Worm (Caenorhabditis elegans): ENCODE data around the gene Y41D4B.1.

The Y41D4B.1 gene

ce11 chrIV:1659045-1659741, 13.3 kb upstream of the Y41D4B.1 start, which contains the start of gene rps-28 (continued):
- TF ChIP-seq eor-1 (tag; optimal IDR thresholded peaks at IDR 0.05) (peak in 1 of 2 experiments; percentile 37), ZK546.5 (tag; optimal IDR thresholded peaks at IDR 0.05) (peak; percentile 54), daf-12 (tag; optimal IDR thresholded peaks at IDR 0.05) (no peak), fos-1 (tag; optimal IDR thresholded peaks at IDR 0.05) (peak; percentile 62), ama-1 (optimal IDR thresholded peaks at IDR 0.05) (peak; percentile 80), ceh-82 (tag; optimal IDR thresholded peaks at IDR 0.05) (peak; percentile 90), fkh-10 (GFP tag; optimal IDR thresholded peaks at IDR 0.05) (peak; percentile 95), sea-2 (GFP tag; optimal IDR thresholded peaks at IDR 0.05) (peak; percentile 29), mdl-1 (tag; optimal IDR thresholded peaks at IDR 0.05) (no peak), elt-3 (tag; optimal IDR thresholded peaks at IDR 0.05) (peak in 1 of 3 experiments; percentile 90), nhr-76 (tag; optimal IDR thresholded peaks at IDR 0.05) (peak; percentile 54), nhr-67 (tag; optimal IDR thresholded peaks at IDR 0.05) (peak; percentile 45), unc-62 (GFP tag; optimal IDR thresholded peaks at IDR 0.05) (peak; percentile 65), elt-1 (tag; optimal IDR thresholded peaks at IDR 0.05) (peak; percentile 78), unc-39 (tag; optimal IDR thresholded peaks at IDR 0.05) (no peak)

ce11 chrIV:1659978-1660377, 12.5 kb upstream of the Y41D4B.1 start, which contains the start of gene Y41D4B.4:
Gene Y41D4B.4 (plus strand): TSS chrIV:1660110.
- TF ChIP-seq ama-1 (optimal IDR thresholded peaks at IDR 0.05) = no peak
- TF ChIP-seq egl-27 (tag; optimal IDR thresholded peaks at IDR 0.05) = no peak
- TF ChIP-seq tbx-2 (tag; optimal IDR thresholded peaks at IDR 0.05) = no peak
- no peak for TF ChIP-seq nhr-67 (tag; optimal IDR thresholded peaks at IDR 0.05)
- TF ChIP-seq pqm-1 (tag; optimal IDR thresholded peaks at IDR 0.05) = no peak
- no peak for TF ChIP-seq snpc-4 (tag; optimal IDR thresholded peaks at IDR 0.05)
- no peak for TF ChIP-seq ZK546.5 (tag; optimal IDR thresholded peaks at IDR 0.05)
- TF ChIP-seq sea-2 (GFP tag; optimal IDR thresholded peaks at IDR 0.05) = no peak
- no peak for TF ChIP-seq ceh-9 (tag; optimal IDR thresholded peaks at IDR 0.05)
- no peak for TF ChIP-seq unc-39 (tag; optimal IDR thresholded peaks at IDR 0.05)
- TF ChIP-seq ceh-82 (tag; optimal IDR thresholded peaks at IDR 0.05) = no peak
- no peak for TF ChIP-seq nhr-23 (tag; optimal IDR thresholded peaks at IDR 0.05)
- TF ChIP-seq ztf-4 (tag; optimal IDR thresholded peaks at IDR 0.05) = no peak
- TF ChIP-seq nhr-76 (tag; optimal IDR thresholded peaks at IDR 0.05) = no peak
- no peak for TF ChIP-seq unc-62 (GFP tag; optimal IDR thresholded peaks at IDR 0.05)
- TF ChIP-seq nhr-43 (tag; optimal IDR thresholded peaks at IDR 0.05; ENCODE audit: poor library complexity, severe bottlenecking) = no peak
- TF ChIP-seq fkh-2 (tag; optimal IDR thresholded peaks at IDR 0.05) = no peak
- no peak for TF ChIP-seq ceh-16 (tag; optimal IDR thresholded peaks at IDR 0.05)
- TF ChIP-seq nfya-1 (tag; optimal IDR thresholded peaks at IDR 0.05; ENCODE audit: insufficient read depth) = no peak
- TF ChIP-seq fos-1 (tag; optimal IDR thresholded peaks at IDR 0.05) = no peak

- TF ChIP-seq nhr-11 (tag; optimal IDR thresholded peaks at IDR 0.05) (no peak), nhr-76 (tag; optimal IDR thresholded peaks at IDR 0.05) (no peak), nfya-1 (tag; optimal IDR thresholded peaks at IDR 0.05; ENCODE audit: insufficient read depth) (no peak), fkh-2 (tag; optimal IDR thresholded peaks at IDR 0.05) (no peak), hmg-11 (tag; optimal IDR thresholded peaks at IDR 0.05) (no peak), elt-1 (tag; optimal IDR thresholded peaks at IDR 0.05) (no peak)
Measured at ce11 chrIV:1660735-1661134, 11.8 kb upstream of the Y41D4B.1 start.

- TF ChIP-seq ztf-4 (tag; optimal IDR thresholded peaks at IDR 0.05) (no peak), aly-2 (tag; optimal IDR thresholded peaks at IDR 0.05) (no peak)
Measured at ce11 chrIV:1662872-1663271, 9.6 kb upstream of the Y41D4B.1 start.

- peak; percentile 59 for TF ChIP-seq ceh-28 (tag; optimal IDR thresholded peaks at IDR 0.05)
- no peak for TF ChIP-seq zag-1 (tag; optimal IDR thresholded peaks at IDR 0.05)
Measured at ce11 chrIV:1676926-1677325, 4.4 kb downstream of the Y41D4B.1 start.

ce11 chrIV:1679227-1679626, 6.7 kb downstream of the Y41D4B.1 start:
- TF ChIP-seq nfya-1 (tag; optimal IDR thresholded peaks at IDR 0.05; ENCODE audit: insufficient read depth) (no peak), R02D3.7 (tag; optimal IDR thresholded peaks at IDR 0.05) (no peak), nhr-237 (tag; optimal IDR thresholded peaks at IDR 0.05) (no peak), elt-3 (tag; optimal IDR thresholded peaks at IDR 0.05) (no peak), ztf-11 (tag; optimal IDR thresholded peaks at IDR 0.05) (no peak), mml-1 (tag; optimal IDR thresholded peaks at IDR 0.05) (no peak), nhr-23 (tag; optimal IDR thresholded peaks at IDR 0.05) (no peak), jun-1 (tag; optimal IDR thresholded peaks at IDR 0.05) (no peak), elt-1 (tag; optimal IDR thresholded peaks at IDR 0.05) (no peak), nhr-25 (tag; optimal IDR thresholded peaks at IDR 0.05) (no peak), fos-1 (tag; optimal IDR thresholded peaks at IDR 0.05) (no peak), skn-1 (tag; optimal IDR thresholded peaks at IDR 0.05) (no peak), tbx-2 (tag; optimal IDR thresholded peaks at IDR 0.05) (no peak), fkh-10 (GFP tag; optimal IDR thresholded peaks at IDR 0.05) (no peak), fkh-2 (tag; optimal IDR thresholded peaks at IDR 0.05) (no peak), hmg-11 (tag; optimal IDR thresholded peaks at IDR 0.05) (no peak), lin-39 (tag; optimal IDR thresholded peaks at IDR 0.05) (no peak), ama-1 (optimal IDR thresholded peaks at IDR 0.05) (no peak)

All from whole organism, L3 larva.